Fruit fly (Drosophila melanogaster): ENCODE results near the gene CG31089.

The CG31089 gene

DNA sequence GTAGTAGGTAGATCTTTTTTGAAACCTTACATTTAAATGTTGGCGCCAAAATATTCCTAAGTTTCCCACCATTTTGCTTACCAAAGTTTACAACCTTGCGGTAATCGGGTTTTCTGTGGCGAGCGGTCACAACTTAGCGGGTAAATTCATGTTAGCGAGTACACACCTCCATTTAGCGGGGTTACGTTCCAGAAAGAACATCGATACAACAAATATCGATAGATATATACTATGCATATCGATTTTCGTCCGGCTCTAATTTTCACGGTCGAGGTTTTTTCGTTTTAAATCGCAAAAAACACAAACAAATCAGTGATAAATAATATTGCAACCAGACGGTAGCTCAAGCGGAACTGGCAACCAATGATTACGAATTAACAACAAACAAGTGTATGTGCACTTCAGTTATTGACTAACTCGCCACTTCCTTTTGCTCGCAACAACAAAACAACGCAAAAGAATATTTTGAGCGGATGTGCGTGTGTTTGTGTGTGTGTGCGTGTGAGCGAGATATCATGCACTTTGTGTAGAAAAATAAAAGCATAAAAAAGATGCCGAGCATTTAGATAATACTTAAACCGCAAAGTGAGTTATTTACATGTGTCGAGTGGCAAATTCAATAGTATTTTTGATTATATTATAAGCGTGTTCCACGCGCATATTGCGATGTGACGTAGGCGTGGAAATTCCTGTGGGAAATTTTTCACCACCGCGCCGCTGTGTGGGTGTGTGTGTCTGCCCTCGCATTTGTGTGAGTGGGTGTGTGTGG is 14.0 kb upstream of the CG31089 start, which contains the start of gene Lnk:
TSS of gene Lnk (plus strand) at position 236 of the 769 bp plus-strand sequence.
- TF ChIP-seq CG17801 (GFP tag; optimal IDR thresholded peaks at IDR 0.05; ENCODE audit: partially characterized antibody) = peak; percentile 62

dm6 chr3R:25893272-25893671 is 9.2 kb upstream of the CG31089 start, which contains the start of gene CG5913:
TSS of gene CG5913 (plus strand) at chr3R:25893495.
- peak; percentile 25 for TF ChIP-seq CG17801 (GFP tag; optimal IDR thresholded peaks at IDR 0.05; ENCODE audit: partially characterized antibody)

DNA sequence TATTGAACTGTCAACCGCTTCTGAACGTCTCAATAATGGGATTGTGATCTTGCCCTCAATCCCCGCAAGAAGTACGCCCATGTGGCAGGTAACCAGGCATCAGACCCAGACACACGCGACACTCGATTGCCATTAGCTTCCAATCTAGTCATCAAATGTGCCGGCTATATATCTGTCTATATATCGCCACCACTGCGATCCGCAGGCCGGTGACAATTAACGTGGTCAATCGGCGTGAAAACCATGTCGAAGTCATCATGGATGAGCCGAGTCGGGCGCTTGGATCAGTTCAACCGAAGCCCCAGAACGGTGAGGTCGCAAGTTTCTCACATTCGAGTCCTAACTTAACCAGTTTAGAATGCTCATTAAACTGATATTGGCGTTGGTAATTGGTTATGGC is 6.9 kb upstream of the CG31089 start, which contains the start of gene Sodq:
TSS of gene Sodq (plus strand) at position 301 of the 400 bp plus-strand sequence.
- no peak for TF ChIP-seq CG17801 (GFP tag; optimal IDR thresholded peaks at IDR 0.05; ENCODE audit: partially characterized antibody)

- TF ChIP-seq CG17801 (GFP tag; optimal IDR thresholded peaks at IDR 0.05; ENCODE audit: partially characterized antibody) = no peak
Measured at dm6 chr3R:25897176-25897575, 5.3 kb upstream of the CG31089 start, which contains the start of gene Mco3. TSS of gene Mco3 (plus strand) at chr3R:25897476.

- TF ChIP-seq CG17801 (GFP tag; optimal IDR thresholded peaks at IDR 0.05; ENCODE audit: partially characterized antibody) = no peak
Measured at dm6 chr3R:25899690-25900089, 2.8 kb upstream of the CG31089 start, which contains the start of gene CG31091. TSS of gene CG31091 (plus strand) at chr3R:25899903.

DNA sequence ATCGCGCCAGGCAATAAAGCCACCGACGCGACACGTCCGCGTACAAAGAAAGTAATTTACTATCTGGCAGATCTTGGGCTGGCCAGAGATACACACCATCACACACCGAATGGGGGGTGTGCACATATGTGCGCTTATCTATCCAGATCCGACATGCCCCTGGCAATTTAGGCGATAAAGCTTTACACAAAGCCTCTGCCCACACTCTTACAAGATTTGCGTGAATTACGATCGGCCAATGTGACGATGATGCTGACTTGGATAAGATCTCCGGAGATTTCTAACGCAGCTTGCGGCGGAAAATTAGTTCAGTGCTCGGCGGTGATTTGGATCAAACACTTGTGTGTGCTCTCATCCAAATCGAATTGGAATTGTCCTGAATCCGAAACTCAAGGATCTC is 4.3 kb downstream of the CG31089 start, which contains the start of gene kumpel:
TSS of gene kumpel (plus strand) at position 301 of the 400 bp plus-strand sequence.
- TF ChIP-seq CG17801 (GFP tag; optimal IDR thresholded peaks at IDR 0.05; ENCODE audit: partially characterized antibody) = no peak

dm6 chr3R:25919912-25920311 is 17.5 kb downstream of the CG31089 start:
- TF ChIP-seq CG17801 (GFP tag; optimal IDR thresholded peaks at IDR 0.05; ENCODE audit: partially characterized antibody) = no peak

dm6 chr3R:25922534-25922933 is 20.1 kb downstream of the CG31089 start, which contains the start of gene CG14546:
TSS of gene CG14546 (minus strand) at chr3R:25922634.
- TF ChIP-seq CG17801 (GFP tag; optimal IDR thresholded peaks at IDR 0.05; ENCODE audit: partially characterized antibody) = no peak

dm6 chr3R:25941310-25941709 is 38.9 kb downstream of the CG31089 start:
- TF ChIP-seq CG17801 (GFP tag; optimal IDR thresholded peaks at IDR 0.05; ENCODE audit: partially characterized antibody) = no peak
